Fruit fly (Drosophila melanogaster): ENCODE data around the gene emei.

Gene emei

dm6 chr3L:11070372-11070854 is 39.1 kb upstream of the emei start, which contains the start of gene Mocs1 (continued):
- TF ChIP-seq dmrt11E (tag; optimal IDR thresholded peaks at IDR 0.05): no peak
- TF ChIP-seq CG7556 (GFP tag; optimal IDR thresholded peaks at IDR 0.05): no peak
- no peak for TF ChIP-seq maf-S (GFP tag; optimal IDR thresholded peaks at IDR 0.05)
- no peak for TF ChIP-seq Lhr (GFP tag; optimal IDR thresholded peaks at IDR 0.05)
- no peak for TF ChIP-seq CG8944 (GFP tag; optimal IDR thresholded peaks at IDR 0.05)
- TF ChIP-seq trem (tag; optimal IDR thresholded peaks at IDR 0.05): no peak
- no peak for TF ChIP-seq pum (GFP tag; optimal IDR thresholded peaks at IDR 0.05)
- no peak for TF ChIP-seq CG10565 (GFP tag; optimal IDR thresholded peaks at IDR 0.05)
- no peak for TF ChIP-seq tup (GFP tag; optimal IDR thresholded peaks at IDR 0.05)
- no peak for TF ChIP-seq CG30403 (GFP tag; optimal IDR thresholded peaks at IDR 0.05)
- peak in 1 of 2 experiments; percentile 77 for TF ChIP-seq crp (GFP tag; optimal IDR thresholded peaks at IDR 0.05)
- no peak for TF ChIP-seq inv (GFP tag; IDR thresholded peaks at IDR 0.05; ENCODE audit: partially characterized antibody)
- no peak for TF ChIP-seq CG10979 (tag; optimal IDR thresholded peaks at IDR 0.05)
- no peak for TF ChIP-seq tin (GFP tag; optimal IDR thresholded peaks at IDR 0.05)
- no peak for TF ChIP-seq Six4 (GFP tag; optimal IDR thresholded peaks at IDR 0.05)
- no peak for TF ChIP-seq dpn (GFP tag; optimal IDR thresholded peaks at IDR 0.05)
- TF ChIP-seq psq (GFP tag; optimal IDR thresholded peaks at IDR 0.05): no peak
- TF ChIP-seq wor (GFP tag; IDR thresholded peaks at IDR 0.05): no peak
- TF ChIP-seq CG8359 (GFP tag; optimal IDR thresholded peaks at IDR 0.05; ENCODE audit: borderline replicate concordance): no peak
- TF ChIP-seq jigr1 (GFP tag; IDR thresholded peaks at IDR 0.05): no peak
- TF ChIP-seq CG7963 (GFP tag; IDR thresholded peaks at IDR 0.05; ENCODE audit: partially characterized antibody): no peak
- TF ChIP-seq ato (GFP tag; IDR thresholded peaks at IDR 0.05; ENCODE audit: partially characterized antibody): no peak
- TF ChIP-seq sim (GFP tag; IDR thresholded peaks at IDR 0.05): no peak
- TF ChIP-seq CG6813 (GFP tag; optimal IDR thresholded peaks at IDR 0.05): no peak
- peak; percentile 13; the same call in 1 of the 3 replicates for TF ChIP-seq Mrtf (GFP tag; IDR thresholded peaks at IDR 0.05)
- TF ChIP-seq CG10543 (GFP tag; optimal IDR thresholded peaks at IDR 0.05): no peak
- TF ChIP-seq Dip2 (GFP tag; IDR thresholded peaks at IDR 0.05): no peak
- TF ChIP-seq B-H1 (GFP tag; IDR thresholded peaks at IDR 0.05): no peak; the same call in 2 of the 3 replicates
- TF ChIP-seq phol (tag; optimal IDR thresholded peaks at IDR 0.05): no peak
- TF ChIP-seq CG11560 (tag; IDR thresholded peaks at IDR 0.05): no peak
- no peak for TF ChIP-seq MTF-1 (GFP tag; optimal IDR thresholded peaks at IDR 0.05; ENCODE audit: borderline replicate concordance)
- no peak for TF ChIP-seq CG17612 (GFP tag; IDR thresholded peaks at IDR 0.05)
- TF ChIP-seq CG11723 (GFP tag; optimal IDR thresholded peaks at IDR 0.05): no peak
- no peak for TF ChIP-seq CG12071 (GFP tag; optimal IDR thresholded peaks at IDR 0.05)
- no peak for TF ChIP-seq CG16863 (GFP tag; optimal IDR thresholded peaks at IDR 0.05)
- TF ChIP-seq her (GFP tag; optimal IDR thresholded peaks at IDR 0.05): no peak
- 0 out of 3 replicates have a peak, but pooled peaks have one; percentile 28 for TF ChIP-seq ci (GFP tag; IDR thresholded peaks at IDR 0.05)
- no peak for TF ChIP-seq CG3726 (GFP tag; IDR thresholded peaks at IDR 0.05)
- no peak for TF ChIP-seq CG8281 (tag; optimal IDR thresholded peaks at IDR 0.05)
- no peak for TF ChIP-seq nmo (GFP tag; optimal IDR thresholded peaks at IDR 0.05)
- no peak for TF ChIP-seq CG1792 (GFP tag; optimal IDR thresholded peaks at IDR 0.05)
- no peak for TF ChIP-seq gce (GFP tag; IDR thresholded peaks at IDR 0.05)
- no peak for TF ChIP-seq btn (GFP tag; optimal IDR thresholded peaks at IDR 0.05)
- no peak for TF ChIP-seq Elba2 (GFP tag; optimal IDR thresholded peaks at IDR 0.05)
- TF ChIP-seq Sry-δ (GFP tag; optimal IDR thresholded peaks at IDR 0.05): no peak
- TF ChIP-seq fd102C (GFP tag; optimal IDR thresholded peaks at IDR 0.05): no peak
- no peak for TF ChIP-seq pita (GFP tag; optimal IDR thresholded peaks at IDR 0.05)
- no peak for TF ChIP-seq br (optimal IDR thresholded peaks at IDR 0.05)
- TF ChIP-seq CG2199 (GFP tag; IDR thresholded peaks at IDR 0.05): no peak
- no peak for TF ChIP-seq tap (tag; optimal IDR thresholded peaks at IDR 0.05)
- no peak for TF ChIP-seq CG3163 (GFP tag; optimal IDR thresholded peaks at IDR 0.05)
- TF ChIP-seq Taf1 (GFP tag; IDR thresholded peaks at IDR 0.05): no peak
